Worm (Caenorhabditis elegans): ENCODE measurements around the gene Y54G2A.45.
A peak's percentile ranks its signal among the peaks of the same experiment; 100 is the strongest.

DNA sequence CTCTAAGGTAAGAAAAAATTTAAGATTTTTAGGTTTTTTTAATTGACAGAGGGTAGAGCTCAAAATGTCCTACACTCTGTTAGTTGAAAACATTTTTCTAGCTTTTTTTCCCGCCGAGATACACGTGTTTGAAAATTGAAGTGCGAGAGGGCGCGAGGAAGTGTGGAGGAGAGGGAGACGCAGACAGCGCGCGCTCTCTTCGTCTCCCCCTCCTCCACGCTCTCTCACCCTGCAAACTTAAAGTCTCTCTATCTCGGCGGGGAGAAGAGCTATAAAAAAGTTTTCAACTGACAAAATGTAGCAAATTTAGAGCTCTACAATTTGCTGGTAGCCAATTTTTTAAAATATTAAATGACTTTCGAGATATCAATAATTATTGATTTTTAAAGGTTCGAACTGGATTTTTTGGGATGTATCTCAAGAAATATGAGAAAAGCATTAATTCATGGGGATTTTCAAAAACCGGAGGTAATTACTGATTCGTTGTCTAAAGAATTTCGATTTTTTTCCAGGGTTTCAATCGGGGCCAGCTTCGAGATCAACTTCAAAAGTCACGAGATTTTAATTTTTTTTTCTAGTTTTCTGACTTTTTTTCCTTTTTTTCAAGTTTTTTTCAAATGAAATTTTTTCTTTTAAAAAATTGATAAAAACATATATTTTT lies 40.5 kb upstream of the Y54G2A.45 start:
- TF ChIP-seq tbp1 (GFP tag; optimal IDR thresholded peaks at IDR 0.05) (no peak), ztf-22 (GFP tag; optimal IDR thresholded peaks at IDR 0.05) (no peak), lir-1 (GFP tag; conservative IDR thresholded peaks at IDR 0.05) (no peak), ztf-28 (GFP tag; IDR thresholded peaks at IDR 0.05) (no peak), ceh-100 (GFP tag; IDR thresholded peaks at IDR 0.05) (no peak), attf-5 (GFP tag; optimal IDR thresholded peaks at IDR 0.05) (no peak), snpc-4 (GFP tag; optimal IDR thresholded peaks at IDR 0.05) (no peak), snpc-4 (tag; optimal IDR thresholded peaks at IDR 0.05) (no peak), Y56A3A.18 (GFP tag; IDR thresholded peaks at IDR 0.05) (no peak), lin-26 (GFP tag; IDR thresholded peaks at IDR 0.05) (0 out of 2 replicates have a peak, but pooled peaks have one; percentile 41), F52B5.7 (tag; optimal IDR thresholded peaks at IDR 0.05) (peak; percentile 69), him-1 (tag; optimal IDR thresholded peaks at IDR 0.05) (no peak)
